Fruit fly (Drosophila melanogaster) whole organism, embryonic: Measurements from ENCODE around the gene Ice2.
A peak's percentile ranks its signal among the peaks of the same experiment; 100 is the strongest.

Source experiments
- B-H2 ChIP-seq: fragments of 200-800 bp; sonication (Bioruptor generic); optimal IDR thresholded peaks from 2 replicates; lab custom pipeline; 2018; ENCODE audit warnings: missing biosample characterization, mild to moderate bottlenecking, missing genetic modification characterization
- BEAF-32 ChIP-seq: fragments of 200-800 bp; sonication (Bioruptor generic); optimal IDR thresholded peaks from 3 replicates; lab custom pipeline; 2017; ENCODE audit warnings: missing biosample characterization, missing genetic modification characterization, mild to moderate bottlenecking, moderate library complexity, missing genetic modification reagents
- Blimp-1 ChIP-seq: fragments of 200-800 bp; sonication (Bioruptor generic); optimal IDR thresholded peaks from 3 replicates; lab custom pipeline; 2018; ENCODE audit warnings: missing biosample characterization, missing genetic modification characterization, mild to moderate bottlenecking, moderate library complexity, missing genetic modification reagents
- Bteb2 ChIP-seq: fragments of 200-800 bp; sonication (Bioruptor generic); optimal IDR thresholded peaks from 2 replicates; lab custom pipeline; 2016; ENCODE audit warnings: missing biosample characterization, missing genetic modification characterization
- CG10431 ChIP-seq: fragments of 200-800 bp; sonication (Bioruptor generic); optimal IDR thresholded peaks from 3 replicates; lab custom pipeline; 2018; ENCODE audit warnings: missing biosample characterization, mild to moderate bottlenecking, missing genetic modification characterization
- CG11695 ChIP-seq: fragments of 200-800 bp; sonication (Bioruptor generic); IDR thresholded peaks from 3 replicates; pipeline ENCODE4 v1.3.6; 2022; ENCODE audit warnings: missing biosample characterization, missing genetic modification characterization
- CG12769 ChIP-seq: fragments of 200-800 bp; sonication (Bioruptor generic); optimal IDR thresholded peaks from 2 replicates; lab custom pipeline; 2019; ENCODE audit warnings: missing biosample characterization, mild to moderate bottlenecking, missing genetic modification characterization, moderate library complexity
- CG1832 ChIP-seq: fragments of 200-800 bp; sonication (Bioruptor generic); optimal IDR thresholded peaks from 2 replicates; lab custom pipeline; 2017; ENCODE audit warnings: missing biosample characterization, mild to moderate bottlenecking, missing genetic modification characterization, inconsistent platforms
- CG18764 ChIP-seq: fragments of 200-800 bp; sonication (Bioruptor generic); optimal IDR thresholded peaks from 3 replicates; lab custom pipeline; 2016; ENCODE audit warnings: missing biosample characterization, missing genetic modification characterization
- CG2120 ChIP-seq: fragments of 200-800 bp; sonication (Bioruptor generic); optimal IDR thresholded peaks from 3 replicates; lab custom pipeline; 2016; ENCODE audit warnings: missing biosample characterization, missing genetic modification characterization
- CG3281 ChIP-seq: fragments of 200-800 bp; sonication (Bioruptor generic); optimal IDR thresholded peaks from 3 replicates; lab custom pipeline; 2017; ENCODE audit warnings: missing biosample characterization, mild to moderate bottlenecking, missing genetic modification characterization
- CG33557 ChIP-seq: fragments of 200-800 bp; sonication (Bioruptor generic); optimal IDR thresholded peaks from 2 replicates; lab custom pipeline; 2019; ENCODE audit warnings: missing biosample characterization, mild to moderate bottlenecking, missing genetic modification characterization, moderate library complexity
- CG3726 ChIP-seq: fragments of 200-800 bp; sonication (Bioruptor generic); IDR thresholded peaks from 3 replicates; pipeline ENCODE4, ENCODE4 v1.3.6; 2022; ENCODE audit warnings: missing biosample characterization, missing genetic modification characterization
- CG3847 ChIP-seq: fragments of 200-800 bp; sonication (Bioruptor generic); IDR thresholded peaks from 2 replicates; pipeline ENCODE4 v1.3.6; 2022; ENCODE audit warnings: missing biosample characterization, missing genetic modification characterization
- CG4360 ChIP-seq: fragments of 200-800 bp; sonication (Bioruptor generic); IDR thresholded peaks from 2 replicates; pipeline ENCODE4 v1.3.6; 2022; ENCODE audit warnings: missing biosample characterization, missing genetic modification characterization
- CG4424 ChIP-seq: fragments of 200-800 bp; sonication (Bioruptor generic); optimal IDR thresholded peaks from 3 replicates; lab custom pipeline; 2016; ENCODE audit warnings: missing biosample characterization, missing genetic modification characterization
- CG6272 ChIP-seq: fragments of 200-800 bp; sonication (Bioruptor generic); IDR thresholded peaks from 2 replicates; pipeline ENCODE4 v1.3.6; 2022; ENCODE audit warnings: missing biosample characterization, missing genetic modification characterization
- CG7928 ChIP-seq: fragments of 200-800 bp; sonication (Bioruptor generic); optimal IDR thresholded peaks from 2 replicates; lab custom pipeline; 2017; ENCODE audit warnings: missing biosample characterization, mild to moderate bottlenecking, missing genetic modification characterization
- CG8924 ChIP-seq: fragments of 200-800 bp; optimal IDR thresholded peaks from 3 replicates; lab custom pipeline; 2019; ENCODE audit warnings: missing biosample characterization, mild to moderate bottlenecking, missing genetic modification characterization, moderate library complexity
- CG9932 ChIP-seq: fragments of 200-800 bp; sonication (Bioruptor generic); IDR thresholded peaks from 2 replicates; pipeline ENCODE4 v1.3.6; 2022; ENCODE audit warnings: missing biosample characterization, missing genetic modification characterization
- Dip2 ChIP-seq: fragments of 200-800 bp; sonication (Bioruptor generic); IDR thresholded peaks from 2 replicates; pipeline ENCODE4 v1.3.6; 2022; ENCODE audit warnings: missing biosample characterization, missing genetic modification characterization
- HLH4C ChIP-seq: fragments of 200-800 bp; sonication (Bioruptor generic); IDR thresholded peaks from 3 replicates; pipeline ENCODE4 v1.3.6; 2022; ENCODE audit warnings: missing biosample characterization, missing genetic modification characterization; ENCODE audit not compliant: partially characterized antibody
- Med ChIP-seq: fragments of 200-800 bp; sonication (Bioruptor generic); peaks from one replicate; lab custom pipeline; 2016; ENCODE audit warnings: missing biosample characterization, missing genetic modification characterization, mild to moderate bottlenecking, inconsistent platforms, moderate library complexity
- Meics ChIP-seq: fragments of 200-800 bp; sonication (Bioruptor generic); optimal IDR thresholded peaks from 2 replicates; lab custom pipeline; 2017; ENCODE audit warnings: missing biosample characterization, mild to moderate bottlenecking, missing genetic modification characterization
- NC2β ChIP-seq: fragments of 200-800 bp; sonication (Bioruptor generic); optimal IDR thresholded peaks from 2 replicates; lab custom pipeline; 2016; ENCODE audit warnings: missing biosample characterization, missing genetic modification characterization
- Oli ChIP-seq: fragments of 200-800 bp; sonication (Bioruptor generic); optimal IDR thresholded peaks from 2 replicates; lab custom pipeline; 2018; ENCODE audit warnings: missing biosample characterization, mild to moderate bottlenecking, missing genetic modification characterization, moderate library complexity
- Rfx ChIP-seq: fragments of 200-800 bp; sonication (Bioruptor generic); IDR thresholded peaks from 2 replicates; pipeline ENCODE4 v1.3.6; 2022; ENCODE audit warnings: missing biosample characterization, missing genetic modification characterization
- Scr ChIP-seq: fragments of 200-800 bp; sonication (Bioruptor generic); IDR thresholded peaks from 2 replicates; pipeline ENCODE4 v1.3.6; 2022; ENCODE audit warnings: missing biosample characterization, missing genetic modification characterization; ENCODE audit not compliant: partially characterized antibody
- Side ChIP-seq: fragments of 200-800 bp; sonication (Bioruptor generic); optimal IDR thresholded peaks from 2 replicates; lab custom pipeline; 2016; ENCODE audit warnings: missing biosample characterization, missing genetic modification characterization
- Ssrp ChIP-seq: fragments of 200-800 bp; sonication (Bioruptor generic); optimal IDR thresholded peaks from 2 replicates; lab custom pipeline; 2018; ENCODE audit warnings: missing biosample characterization, mild to moderate bottlenecking, missing genetic modification characterization, moderate library complexity
- Tbp ChIP-seq: fragments of >200 bp; optimal IDR thresholded peaks from 2 replicates; lab custom pipeline; 2018; ENCODE audit warnings: missing biosample characterization, missing genetic modification characterization
- chif ChIP-seq, 2 experiments: fragments of 200-800 bp; sonication (Bioruptor generic); optimal IDR thresholded peaks; 3 replicates each; lab custom pipeline; 2016; ENCODE audit warnings: missing biosample characterization in 2 of 2, missing genetic modification characterization in 2 of 2
- chm ChIP-seq: fragments of 200-800 bp; sonication (Bioruptor generic); IDR thresholded peaks from 2 replicates; pipeline ENCODE4 v1.3.6; 2022; ENCODE audit warnings: missing biosample characterization, missing genetic modification characterization
- da ChIP-seq: fragments of 200-800 bp; sonication (Bioruptor generic); optimal IDR thresholded peaks from 2 replicates; lab custom pipeline; 2016; ENCODE audit warnings: missing biosample characterization, missing genetic modification characterization
- dmrt11E ChIP-seq: fragments of 200-800 bp; sonication (Bioruptor generic); optimal IDR thresholded peaks from 3 replicates; lab custom pipeline; 2018; ENCODE audit warnings: missing biosample characterization, mild to moderate bottlenecking, missing genetic modification characterization, moderate library complexity
- dmrt99B ChIP-seq: fragments of 200-800 bp; sonication (Bioruptor generic); optimal IDR thresholded peaks from 2 replicates; lab custom pipeline; 2018; ENCODE audit warnings: missing biosample characterization, mild to moderate bottlenecking, missing genetic modification characterization, moderate library complexity
- gcm ChIP-seq: fragments of 200-800 bp; sonication (Bioruptor generic); optimal IDR thresholded peaks from 2 replicates; lab custom pipeline; 2019; ENCODE audit warnings: missing biosample characterization, mild to moderate bottlenecking, missing genetic modification characterization, moderate library complexity
- grn ChIP-seq: fragments of 200-800 bp; sonication (Bioruptor generic); optimal IDR thresholded peaks from 3 replicates; lab custom pipeline; 2017; ENCODE audit warnings: missing biosample characterization, missing genetic modification characterization
- gsb ChIP-seq: fragments of 200-800 bp; sonication (Bioruptor generic); IDR thresholded peaks from 2 replicates; pipeline ENCODE4 v1.3.6; 2022; ENCODE audit warnings: missing biosample characterization, missing genetic modification characterization
- hb ChIP-seq: fragments of 200-800 bp; sonication (Bioruptor generic); IDR thresholded peaks from 3 replicates; pipeline ENCODE4 v1.3.6; 2022; ENCODE audit warnings: missing biosample characterization, missing genetic modification characterization; ENCODE audit not compliant: partially characterized antibody
- inv ChIP-seq: fragments of 200-800 bp; sonication (Bioruptor generic); IDR thresholded peaks from 2 replicates; pipeline ENCODE4 v1.3.6; 2022; ENCODE audit warnings: missing biosample characterization, missing genetic modification characterization; ENCODE audit not compliant: partially characterized antibody
- knrl ChIP-seq: fragments of 200-800 bp; sonication (Bioruptor generic); IDR thresholded peaks from 3 replicates; pipeline ENCODE4 v1.3.6; 2022; ENCODE audit warnings: missing biosample characterization, missing genetic modification characterization; ENCODE audit not compliant: partially characterized antibody
- org-1 ChIP-seq: fragments of 200-800 bp; sonication (Bioruptor generic); optimal IDR thresholded peaks from 2 replicates; lab custom pipeline; 2017; ENCODE audit warnings: missing biosample characterization, missing genetic modification characterization
- prd ChIP-seq, 3 experiments: fragments of >200 bp in 2 of 3; fragments of 200-800 bp in 1 of 3; sonication (Bioruptor generic) in 1 of 3; optimal IDR thresholded peaks in 2 of 3; IDR thresholded peaks in 1 of 3; 2 replicates in 2 of 3; 3 replicates in 1 of 3; pipeline versions ENCODE4 v1.3.6 to Lab custom; 2017 to 2022; ENCODE audit warnings: missing biosample characterization in 1 of 3, missing genetic modification characterization in 1 of 3
- pum ChIP-seq: fragments of 200-800 bp; sonication (Bioruptor generic); optimal IDR thresholded peaks from 2 replicates; lab custom pipeline; 2016; ENCODE audit warnings: missing biosample characterization, missing genetic modification characterization
- repo ChIP-seq: fragments of 200-800 bp; sonication (Bioruptor generic); optimal IDR thresholded peaks from 2 replicates; lab custom pipeline; 2016; ENCODE audit warnings: missing biosample characterization, missing genetic modification characterization
- slbo ChIP-seq: fragments of 200-800 bp; sonication (Bioruptor generic); IDR thresholded peaks from 2 replicates; pipeline ENCODE4 v1.3.6; 2022; ENCODE audit warnings: missing biosample characterization, missing genetic modification characterization
- toy ChIP-seq: fragments of 200-800 bp; sonication (Bioruptor generic); IDR thresholded peaks from 2 replicates; pipeline ENCODE4 v1.3.6; 2022; ENCODE audit warnings: missing biosample characterization, missing genetic modification characterization
- wor ChIP-seq: fragments of 200-800 bp; sonication (Bioruptor generic); IDR thresholded peaks from 2 replicates; pipeline ENCODE4 v1.3.6; 2022; ENCODE audit warnings: missing biosample characterization, missing genetic modification characterization

Ice2 gene

DNA sequence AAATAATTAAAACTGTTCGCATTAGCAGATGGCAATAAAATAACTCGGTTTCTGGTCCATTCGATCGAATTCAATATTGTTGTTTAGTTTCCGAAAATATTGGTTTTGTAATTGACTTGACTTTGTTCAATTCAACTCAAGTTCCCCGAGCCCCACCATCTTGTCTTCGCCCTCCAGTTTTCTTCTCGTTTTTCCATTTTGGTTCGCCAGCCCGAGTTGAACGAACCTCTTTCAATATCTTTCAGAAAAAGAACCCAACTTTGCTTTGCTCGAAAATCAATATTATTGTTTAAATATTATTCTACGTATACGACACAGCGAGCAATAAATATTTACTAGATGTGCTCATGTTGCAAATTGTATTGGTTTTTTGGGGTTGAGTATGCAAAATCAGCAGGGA lies 28.6 kb downstream of the Ice2 start (continued):
- TF ChIP-seq Meics (GFP tag; lab: Kevin White, UChicago) = peak; percentile 7
- no peak for TF ChIP-seq Scr

DNA sequence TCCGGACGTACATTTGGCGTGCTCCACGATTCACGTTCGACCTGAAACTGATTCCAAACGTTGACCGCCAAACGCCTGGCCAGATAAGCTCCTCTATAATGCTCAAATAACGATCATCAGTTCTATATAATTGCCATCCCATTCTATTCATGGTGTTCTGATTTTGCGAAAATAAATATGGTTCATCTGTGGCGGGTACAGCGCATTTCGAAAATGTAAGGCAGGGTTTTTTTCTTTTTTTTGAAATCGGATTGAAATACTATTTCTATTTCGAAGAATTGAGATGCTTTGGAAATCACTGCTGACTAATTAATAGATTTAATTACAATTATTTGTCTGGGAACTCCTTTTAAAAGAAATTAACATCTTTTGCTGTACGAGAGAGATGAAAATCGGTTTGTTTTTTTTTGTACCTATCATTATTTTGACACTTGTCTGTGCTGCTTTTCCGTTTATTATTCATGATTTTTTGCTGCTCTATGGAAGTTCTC lies 31.1 kb downstream of the Ice2 start, which contains the start of gene cDIP:
cDIP (minus strand) TSS at position 51 of the 491 bp plus-strand sequence.
- TF ChIP-seq Med (peak; percentile 16), prd (optimal IDR thresholded peaks at IDR 0.05; lab: Kevin White, UChicago) (no peak), prd (GFP tag; IDR thresholded peaks at IDR 0.05; lab: Robert Waterston, UW) (no peak), CG6272 (GFP tag; lab: Robert Waterston, UW) (no peak), CG3847 (GFP tag; lab: Robert Waterston, UW) (no peak), dmrt99B (tag; lab: Kevin White, UChicago) (no peak), dmrt11E (tag; lab: Kevin White, UChicago) (no peak), Blimp-1 (GFP tag; lab: Kevin White, UChicago) (no peak), pum (GFP tag; lab: Kevin White, UChicago) (no peak), CG9932 (peak; percentile 53), grn (no peak), CG18764 (GFP tag; lab: Kevin White, UChicago) (no peak), Oli (no peak), gcm (GFP tag; lab: Kevin White, UChicago) (no peak), NC2β (GFP tag; lab: Kevin White, UChicago) (no peak), hb (no peak), CG8924 (tag; lab: Kevin White, UChicago) (no peak), CG2120 (peak; percentile 42), CG3726 (GFP tag; lab: Robert Waterston, UW) (no peak), Scr (no peak), CG11695 (GFP tag; lab: Robert Waterston, UW) (0 out of 3 replicates have a peak, but pooled peaks have one; percentile 14), CG12769 (peak; percentile 56), HLH4C (GFP tag; lab: Robert Waterston, UW) (no peak), CG1832 (GFP tag; lab: Kevin White, UChicago) (no peak), slbo (GFP tag; lab: Robert Waterston, UW) (peak; percentile 50), repo (GFP tag; lab: Kevin White, UChicago) (no peak), Side (GFP tag; lab: Kevin White, UChicago) (no peak), BEAF-32 (no peak), Ssrp (no peak), chif (GFP tag; optimal IDR thresholded peaks at IDR 0.05; lab: Kevin White, UChicago) (no peak), Bteb2 (no peak), Dip2 (GFP tag; lab: Robert Waterston, UW) (no peak), CG10431 (GFP tag; lab: Kevin White, UChicago) (no peak), wor (no peak), da (no peak), CG4360 (no peak), knrl (GFP tag; lab: Robert Waterston, UW) (no peak), Tbp (GFP tag; lab: Kevin White, UChicago) (no peak), toy (GFP tag; lab: Robert Waterston, UW) (no peak), inv (no peak), CG7928 (GFP tag; lab: Kevin White, UChicago) (no peak), gsb (no peak), Rfx (GFP tag; lab: Robert Waterston, UW) (peak; percentile 45; the same call in 1 of the 2 replicates), chm (GFP tag; lab: Robert Waterston, UW) (no peak), org-1 (GFP tag; lab: Kevin White, UChicago) (no peak), B-H2 (GFP tag; lab: Kevin White, UChicago) (no peak), CG4424 (GFP tag; lab: Kevin White, UChicago) (no peak), CG33557 (GFP tag; lab: Kevin White, UChicago) (no peak), CG3281 (GFP tag; lab: Kevin White, UChicago) (no peak)
